Worm (Caenorhabditis elegans) whole organism, young adult: ENCODE results near the gene ubxn-4.

ENCODE experiments used
- B0035.1 ChIP-seq: sonication (generic microtip); optimal IDR thresholded peaks from 2 replicates; lab custom pipeline; 2016; ENCODE audit warnings: missing genetic modification characterization, mild to moderate bottlenecking, missing compliant biosample characterization, missing genotype, missing genetic modification reagents
- B0336.3 ChIP-seq: fragments of 200-800 bp; sonication (Bioruptor generic); IDR thresholded peaks from 2 replicates; pipeline ENCODE4 v1.3.6; 2022; ENCODE audit warnings: missing genetic modification characterization, missing compliant biosample characterization
- F22D6.2 ChIP-seq: sonication (generic microtip); optimal IDR thresholded peaks from 2 replicates; lab custom pipeline; 2016; ENCODE audit warnings: mild to moderate bottlenecking, missing genetic modification characterization, missing compliant biosample characterization
- F39B2.1 ChIP-seq: fragments of 200-800 bp; sonication (Bioruptor generic); IDR thresholded peaks from 2 replicates; pipeline ENCODE4 v1.3.6; 2022; ENCODE audit warnings: missing genetic modification reagents, missing genetic modification characterization, missing compliant biosample characterization
- F55B11.4 ChIP-seq: sonication (generic microtip); optimal IDR thresholded peaks from 2 replicates; lab custom pipeline; 2016; ENCODE audit warnings: missing compliant biosample characterization, missing genetic modification characterization, borderline replicate concordance; ENCODE audit not compliant: insufficient read depth
- K12H6.12 ChIP-seq: fragments of 200-800 bp; sonication (Bioruptor generic); optimal IDR thresholded peaks from 2 replicates; lab custom pipeline; 2018; ENCODE audit warnings: mild to moderate bottlenecking, missing genetic modification characterization, missing compliant biosample characterization
- Y53F4B.3 ChIP-seq: fragments of 200-800 bp; sonication (Bioruptor generic); IDR thresholded peaks from 2 replicates; pipeline ENCODE4 v1.3.6; 2022; ENCODE audit warnings: missing genetic modification reagents, missing genetic modification characterization, missing compliant biosample characterization
- Y79H2A.3 ChIP-seq: fragments of 200-800 bp; sonication (Bioruptor generic); conservative IDR thresholded peaks from 2 replicates; pipeline ENCODE4 v1.3.6; 2022; ENCODE audit warnings: missing genetic modification reagents, missing genetic modification characterization, missing compliant biosample characterization
- aptf-2 ChIP-seq: fragments of 200-800 bp; sonication (Bioruptor generic); conservative IDR thresholded peaks from 2 replicates; pipeline ENCODE4 v1.3.6; 2022; ENCODE audit warnings: missing genetic modification reagents, missing genetic modification characterization, missing compliant biosample characterization
- aptf-3 ChIP-seq: fragments of 200-800 bp; sonication (Bioruptor generic); IDR thresholded peaks from 2 replicates; pipeline ENCODE4 v1.3.6; 2022; ENCODE audit warnings: missing genetic modification characterization, missing compliant biosample characterization
- attf-5 ChIP-seq: fragments of 200-800 bp; sonication (Bioruptor generic); optimal IDR thresholded peaks from 2 replicates; lab custom pipeline; 2018; ENCODE audit warnings: mild to moderate bottlenecking, missing genetic modification characterization, missing compliant biosample characterization
- bed-1 ChIP-seq: fragments of 200-800 bp; sonication (Bioruptor generic); IDR thresholded peaks from 2 replicates; pipeline ENCODE4 v1.3.6; 2022; ENCODE audit warnings: missing genetic modification reagents, missing genetic modification characterization, missing compliant biosample characterization
- ccch-3 ChIP-seq: fragments of 200-800 bp; sonication (Bioruptor generic); optimal IDR thresholded peaks from 2 replicates; lab custom pipeline; 2018; ENCODE audit warnings: mild to moderate bottlenecking, missing genetic modification characterization, missing compliant biosample characterization
- cebp-1 ChIP-seq, 2 experiments: fragments of 200-800 bp in 1 of 2; sonication (Bioruptor generic) in 1 of 2; sonication (generic microtip) in 1 of 2; IDR thresholded peaks in 1 of 2; optimal IDR thresholded peaks in 1 of 2; 2 replicates each; pipeline versions ENCODE4 v1.3.6 to Lab custom; 2017 to 2022; ENCODE audit warnings: missing compliant biosample characterization in 2 of 2, missing genetic modification characterization in 2 of 2, mild to moderate bottlenecking in 1 of 2, missing genetic modification reagents in 1 of 2, moderate library complexity in 1 of 2
- ceh-27 ChIP-seq: fragments of 200-800 bp; sonication (Bioruptor generic); optimal IDR thresholded peaks from 2 replicates; lab custom pipeline; 2018; ENCODE audit warnings: mild to moderate bottlenecking, missing genetic modification characterization, moderate library complexity, missing compliant biosample characterization
- ceh-79 ChIP-seq: sonication (generic microtip); optimal IDR thresholded peaks from 2 replicates; lab custom pipeline; 2017; ENCODE audit warnings: mild to moderate bottlenecking, missing genetic modification characterization, missing compliant biosample characterization
- chd-7 ChIP-seq: sonication (generic microtip); optimal IDR thresholded peaks from 2 replicates; lab custom pipeline; 2016; ENCODE audit warnings: mild to moderate bottlenecking, missing genetic modification characterization, moderate library complexity, missing compliant biosample characterization
- dox-1 ChIP-seq: fragments of 200-800 bp; sonication (Bioruptor generic); IDR thresholded peaks from 2 replicates; pipeline ENCODE4 v1.3.6; 2022; ENCODE audit warnings: missing genetic modification reagents, missing genetic modification characterization, missing compliant biosample characterization
- dpl-1 ChIP-seq: fragments of 150-350 bp; optimal IDR thresholded peaks from 2 replicates; lab custom pipeline; 2014; ENCODE audit warnings: missing biosample characterization, missing genetic modification reagents, missing genetic modification characterization
- efl-1 ChIP-seq: fragments of 150-350 bp; optimal IDR thresholded peaks from 2 replicates; lab custom pipeline; 2014; ENCODE audit warnings: missing biosample characterization, missing genetic modification reagents, missing genetic modification characterization
- egl-44 ChIP-seq: fragments of 200-800 bp; sonication (Bioruptor generic); IDR thresholded peaks from 2 replicates; pipeline ENCODE4 v1.3.6; 2022; ENCODE audit warnings: missing genetic modification reagents, missing genetic modification characterization, missing compliant biosample characterization
- ets-4 ChIP-seq: fragments of 200-800 bp; sonication (Bioruptor generic); optimal IDR thresholded peaks from 2 replicates; lab custom pipeline; 2018; ENCODE audit warnings: mild to moderate bottlenecking, missing genetic modification characterization, missing compliant biosample characterization
- fkh-3 ChIP-seq: sonication (generic microtip); optimal IDR thresholded peaks from 2 replicates; lab custom pipeline; 2016; ENCODE audit warnings: mild to moderate bottlenecking, missing genetic modification characterization, missing compliant biosample characterization
- hlh-26 ChIP-seq: fragments of 200-800 bp; sonication (Bioruptor generic); conservative IDR thresholded peaks from 2 replicates; pipeline ENCODE4 v1.3.6; 2022; ENCODE audit warnings: missing genetic modification reagents, missing genetic modification characterization, missing compliant biosample characterization
- hmg-20 ChIP-seq: fragments of 200-800 bp; sonication (Bioruptor generic); IDR thresholded peaks from 2 replicates; pipeline ENCODE4 v1.3.6; 2022; ENCODE audit warnings: missing genetic modification reagents, missing genetic modification characterization, missing compliant biosample characterization
- lag-1 ChIP-seq: fragments of 200-800 bp; sonication (Bioruptor generic); IDR thresholded peaks from 2 replicates; pipeline ENCODE4 v1.3.6; 2022; ENCODE audit warnings: missing genetic modification reagents, missing genetic modification characterization, missing compliant biosample characterization
- lin-54 ChIP-seq: fragments of 200-800 bp; sonication (Bioruptor generic); optimal IDR thresholded peaks from 2 replicates; lab custom pipeline; 2018; ENCODE audit warnings: mild to moderate bottlenecking, missing genetic modification characterization, missing compliant biosample characterization
- lsl-1 ChIP-seq: fragments of 200-800 bp; sonication (Bioruptor generic); optimal IDR thresholded peaks from 2 replicates; lab custom pipeline; 2018; ENCODE audit warnings: mild to moderate bottlenecking, missing genetic modification characterization, moderate library complexity, missing compliant biosample characterization
- madf-10 ChIP-seq: sonication (generic microtip); optimal IDR thresholded peaks from 2 replicates; lab custom pipeline; 2016; ENCODE audit warnings: mild to moderate bottlenecking, missing genetic modification characterization, missing compliant biosample characterization
- madf-6 ChIP-seq: fragments of 200-800 bp; sonication (Bioruptor generic); IDR thresholded peaks from 2 replicates; pipeline ENCODE4 v1.3.6; 2022; ENCODE audit warnings: missing genetic modification reagents, missing genetic modification characterization, missing compliant biosample characterization
- mcd-1 ChIP-seq: fragments of 200-800 bp; sonication (Bioruptor generic); IDR thresholded peaks from 2 replicates; pipeline ENCODE4 v1.3.6; 2022; ENCODE audit warnings: missing genetic modification reagents, missing genetic modification characterization, missing compliant biosample characterization
- mel-28 ChIP-seq: sonication (generic microtip); optimal IDR thresholded peaks from 2 replicates; lab custom pipeline; 2016; ENCODE audit warnings: borderline replicate concordance, mild to moderate bottlenecking, missing genetic modification characterization, missing compliant biosample characterization
- nfya-1 ChIP-seq: sonication (generic microtip); optimal IDR thresholded peaks from 2 replicates; lab custom pipeline; 2017; ENCODE audit warnings: antibody characterized with exemption, missing compliant biosample characterization, missing genetic modification characterization, borderline replicate concordance; ENCODE audit not compliant: insufficient read depth
- nfya-2 ChIP-seq: fragments of 200-800 bp; sonication (Bioruptor generic); IDR thresholded peaks from 2 replicates; pipeline ENCODE4 v1.3.6; 2022; ENCODE audit warnings: missing genetic modification reagents, missing genetic modification characterization, missing compliant biosample characterization
- nfyb-1 ChIP-seq: fragments of 200-800 bp; sonication (Bioruptor generic); IDR thresholded peaks from 2 replicates; pipeline ENCODE4 v1.3.6; 2022; ENCODE audit warnings: missing genetic modification reagents, missing genetic modification characterization, missing compliant biosample characterization
- nhr-179 ChIP-seq: sonication (generic microtip); optimal IDR thresholded peaks from 2 replicates; lab custom pipeline; 2016; ENCODE audit warnings: mild to moderate bottlenecking, missing genetic modification characterization, missing compliant biosample characterization
- nhr-80 ChIP-seq: sonication (generic microtip); optimal IDR thresholded peaks from 2 replicates; lab custom pipeline; 2016; ENCODE audit warnings: missing genetic modification characterization, missing compliant biosample characterization
- nhr-90 ChIP-seq: sonication (generic microtip); optimal IDR thresholded peaks from 2 replicates; lab custom pipeline; 2016; ENCODE audit warnings: missing genotype, mild to moderate bottlenecking, missing genetic modification characterization, missing compliant biosample characterization
- rcor-1 ChIP-seq: fragments of 200-800 bp; sonication (Bioruptor generic); IDR thresholded peaks from 2 replicates; pipeline ENCODE4 v1.3.6; 2022; ENCODE audit warnings: missing genetic modification reagents, missing genetic modification characterization, missing compliant biosample characterization
- rec-8 ChIP-seq, 2 experiments: sonication (generic microtip); optimal IDR thresholded peaks; 2 replicates each; lab custom pipeline; 2016; ENCODE audit warnings: mild to moderate bottlenecking in 2 of 2, missing genetic modification characterization in 2 of 2, missing genetic modification reagents in 2 of 2, missing genotype in 2 of 2, missing biosample characterization in 1 of 2, missing compliant biosample characterization in 1 of 2, moderate library complexity in 1 of 2
- repo-1 ChIP-seq: sonication (generic microtip); optimal IDR thresholded peaks from 2 replicates; lab custom pipeline; 2017; ENCODE audit warnings: mild to moderate bottlenecking, missing genetic modification characterization, missing compliant biosample characterization
- sea-2 ChIP-seq: fragments of 200-800 bp; sonication (Bioruptor generic); IDR thresholded peaks from 2 replicates; pipeline ENCODE4 v1.3.6; 2022; ENCODE audit warnings: missing genetic modification characterization, missing compliant biosample characterization
- snpc-4 ChIP-seq, 5 experiments: fragments of 150-350 bp in 1 of 5; sonication (generic microtip) in 4 of 5; optimal IDR thresholded peaks; 2 replicates each; lab custom pipeline; 2014 to 2018; ENCODE audit warnings: missing genetic modification characterization in 5 of 5, missing biosample characterization in 3 of 5, antibody characterized with exemption in 2 of 5, mild to moderate bottlenecking in 2 of 5, missing compliant biosample characterization in 2 of 5, missing genotype in 2 of 5, moderate library complexity in 2 of 5, missing genetic modification reagents in 1 of 5
- tlf-1 ChIP-seq: fragments of 200-800 bp; sonication (Bioruptor generic); optimal IDR thresholded peaks from 2 replicates; lab custom pipeline; 2018; ENCODE audit warnings: mild to moderate bottlenecking, missing genetic modification characterization, missing compliant biosample characterization
- unc-62 ChIP-seq: fragments of 150-350 bp; optimal IDR thresholded peaks from 2 replicates; lab custom pipeline; 2014; ENCODE audit warnings: missing biosample characterization, missing genetic modification reagents, missing genetic modification characterization
- ztf-18 ChIP-seq: sonication (generic microtip); optimal IDR thresholded peaks from 2 replicates; lab custom pipeline; 2016; ENCODE audit warnings: missing genotype, mild to moderate bottlenecking, missing genetic modification characterization, missing compliant biosample characterization

Gene ubxn-4

ce11 chrIII:8417192-8417967 is 12.0 kb upstream of the ubxn-4 start:
- TF ChIP-seq ets-4 (GFP tag; lab: Kevin White, UChicago) = peak; percentile 64
- TF ChIP-seq ztf-18 (tag; lab: Kevin White, UChicago) = peak; percentile 69
- TF ChIP-seq ccch-3 (GFP tag; lab: Kevin White, UChicago) = no peak
- no peak for TF ChIP-seq hmg-20
- TF ChIP-seq snpc-4 (GFP tag; optimal IDR thresholded peaks at IDR 0.05; lab: Kevin White, UChicago) = peak; percentile 12
- peak in 3 of 4 experiments; percentile 35 to 67 (median 63) for TF ChIP-seq snpc-4 (tag; optimal IDR thresholded peaks at IDR 0.05; lab: Kevin White, UChicago)
- no peak for TF ChIP-seq mel-28
- no peak for TF ChIP-seq lsl-1 (GFP tag; lab: Kevin White, UChicago)
- no peak for TF ChIP-seq lag-1 (GFP tag; lab: Robert Waterston, UW)
- TF ChIP-seq nhr-90 = no peak
- 0 out of 2 replicates have a peak, but pooled peaks have one; percentile 29 for TF ChIP-seq madf-6 (GFP tag; lab: Robert Waterston, UW)
- no peak for TF ChIP-seq nfya-2 (GFP tag; lab: Robert Waterston, UW)
- TF ChIP-seq chd-7 (tag; lab: Kevin White, UChicago) = peak; percentile 87
- TF ChIP-seq cebp-1 (GFP tag; IDR thresholded peaks at IDR 0.05; lab: Robert Waterston, UW) = no peak; the same call in 1 of the 2 replicates
- peak; percentile 88 for TF ChIP-seq cebp-1 (tag; optimal IDR thresholded peaks at IDR 0.05; lab: Kevin White, UChicago)
- TF ChIP-seq unc-62 (GFP tag; lab: Kevin White, UChicago) = peak; percentile 32
- TF ChIP-seq mcd-1 (GFP tag; lab: Robert Waterston, UW) = peak; percentile 73
- TF ChIP-seq sea-2 (GFP tag; lab: Robert Waterston, UW) = no peak
- TF ChIP-seq ceh-27 (GFP tag; lab: Kevin White, UChicago) = peak; percentile 84
- TF ChIP-seq nfyb-1 (GFP tag; lab: Robert Waterston, UW) = peak; percentile 99
- TF ChIP-seq B0035.1 (tag; lab: Kevin White, UChicago) = no peak
- TF ChIP-seq fkh-3 (tag; lab: Kevin White, UChicago) = no peak
- no peak for TF ChIP-seq F22D6.2 (tag; lab: Kevin White, UChicago)
- no peak for TF ChIP-seq nfya-1
- no peak for TF ChIP-seq nhr-179 (tag; lab: Kevin White, UChicago)
- peak; percentile 82 for TF ChIP-seq repo-1 (tag; lab: Kevin White, UChicago)
- TF ChIP-seq aptf-3 (GFP tag; lab: Robert Waterston, UW) = no peak
- TF ChIP-seq attf-5 (GFP tag; lab: Kevin White, UChicago) = peak; percentile 93
- TF ChIP-seq tlf-1 (GFP tag; lab: Kevin White, UChicago) = peak; percentile 70
- TF ChIP-seq hlh-26 (GFP tag; lab: Robert Waterston, UW) = no peak
- no peak for TF ChIP-seq F55B11.4 (tag; lab: Kevin White, UChicago)
- no peak for TF ChIP-seq Y79H2A.3 (GFP tag; lab: Robert Waterston, UW)
- peak; percentile 91 for TF ChIP-seq nhr-80 (tag; lab: Kevin White, UChicago)
- TF ChIP-seq rcor-1 (GFP tag; lab: Robert Waterston, UW) = no peak
- TF ChIP-seq bed-1 (GFP tag; lab: Robert Waterston, UW) = no peak
- peak; percentile 63 for TF ChIP-seq ceh-79
- no peak for TF ChIP-seq F39B2.1 (GFP tag; lab: Robert Waterston, UW)
- TF ChIP-seq dox-1 = peak; percentile 83
- peak; percentile 80 for TF ChIP-seq B0336.3 (GFP tag; lab: Robert Waterston, UW)
- TF ChIP-seq Y53F4B.3 = no peak
- no peak for TF ChIP-seq dpl-1 (GFP tag; lab: Kevin White, UChicago)
- no peak for TF ChIP-seq egl-44
- no peak for TF ChIP-seq efl-1
- no peak for TF ChIP-seq aptf-2 (GFP tag; lab: Robert Waterston, UW)
- TF ChIP-seq K12H6.12 (tag; lab: Kevin White, UChicago) = peak; percentile 99
- TF ChIP-seq rec-8 (tag; optimal IDR thresholded peaks at IDR 0.05; lab: Kevin White, UChicago) = no peak
- peak; percentile 62 for TF ChIP-seq lin-54 (GFP tag; lab: Kevin White, UChicago)
- TF ChIP-seq madf-10 (tag; lab: Kevin White, UChicago) = peak; percentile 75
